Fruit fly (Drosophila melanogaster): ENCODE measurements around the gene CG14605.

Gene CG14605

DNA sequence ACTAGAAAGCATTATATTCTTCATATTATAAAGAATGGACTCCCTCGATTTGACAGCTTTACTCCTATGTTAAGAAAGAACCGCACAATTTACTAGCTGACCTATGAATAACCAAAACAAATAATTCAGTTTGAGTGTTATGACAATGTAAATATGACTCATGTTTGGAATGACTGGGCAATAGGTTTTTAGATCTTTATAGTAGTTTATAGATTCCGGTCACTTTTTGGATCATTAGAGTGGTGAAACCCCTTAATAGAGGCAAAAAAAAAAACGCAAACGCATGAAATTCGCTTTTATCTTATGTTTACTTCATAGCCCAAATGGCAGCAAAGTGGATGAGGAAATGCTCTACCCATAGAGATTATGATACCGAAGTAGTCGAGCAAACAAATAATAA, at the start of gene CG14605:
TSS of gene CG14605 (minus strand) at position 101 of the 400 bp plus-strand sequence.
- TF ChIP-seq Mad (GFP tag; optimal IDR thresholded peaks at IDR 0.05) (no peak), CG4730 (GFP tag; IDR thresholded peaks at IDR 0.05) (no peak), org-1 (GFP tag; optimal IDR thresholded peaks at IDR 0.05) (no peak), CG6689 (GFP tag; IDR thresholded peaks at IDR 0.05) (no peak), gcm (GFP tag; optimal IDR thresholded peaks at IDR 0.05) (no peak), CG18599 (GFP tag; optimal IDR thresholded peaks at IDR 0.05) (no peak), esg (GFP tag; conservative IDR thresholded peaks at IDR 0.05) (no peak), CG32532 (GFP tag; IDR thresholded peaks at IDR 0.05) (no peak), NfI (GFP tag; optimal IDR thresholded peaks at IDR 0.05) (no peak), CG17328 (GFP tag; IDR thresholded peaks at IDR 0.05) (no peak), CG12299 (tag; optimal IDR thresholded peaks at IDR 0.05) (no peak), Oli (tag; optimal IDR thresholded peaks at IDR 0.05) (no peak), CG34422 (GFP tag; IDR thresholded peaks at IDR 0.05) (no peak), Vsx1 (GFP tag; optimal IDR thresholded peaks at IDR 0.05) (no peak), Dip3 (GFP tag; optimal IDR thresholded peaks at IDR 0.05) (no peak), CG6813 (GFP tag; optimal IDR thresholded peaks at IDR 0.05) (no peak), CG7556 (GFP tag; optimal IDR thresholded peaks at IDR 0.05) (no peak), her (GFP tag; optimal IDR thresholded peaks at IDR 0.05) (no peak), HmgZ (tag; optimal IDR thresholded peaks at IDR 0.05) (no peak), CG16863 (GFP tag; optimal IDR thresholded peaks at IDR 0.05) (no peak)

DNA sequence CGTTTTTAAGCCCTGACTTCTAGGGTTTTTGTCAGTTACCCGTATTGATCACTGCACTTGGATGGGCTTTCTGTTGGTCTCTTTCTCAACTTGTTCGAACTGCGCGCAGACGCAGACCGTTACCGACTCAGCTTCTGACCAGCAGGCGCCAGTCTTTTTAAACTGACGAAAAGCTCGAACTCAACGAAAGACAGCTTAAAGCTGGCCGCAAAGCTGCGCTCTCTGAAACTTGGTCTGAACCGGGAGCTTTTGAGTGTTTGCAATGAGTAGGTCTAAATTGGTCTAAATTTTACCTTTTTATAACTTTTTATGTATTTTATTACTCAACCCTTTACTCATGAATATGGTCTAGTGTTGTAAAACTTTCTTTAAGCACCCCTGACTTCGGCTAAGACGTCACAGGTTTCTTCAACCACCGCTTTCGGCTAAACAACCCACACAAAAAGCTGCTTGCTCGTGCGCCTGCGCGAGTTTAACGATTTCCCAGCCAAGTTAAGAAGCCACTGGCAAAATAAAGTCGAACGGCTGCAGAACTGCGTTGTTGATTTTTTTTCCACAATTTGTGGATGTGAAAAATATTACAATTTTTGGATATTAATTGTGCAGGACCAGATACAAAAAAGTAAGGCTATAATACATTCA, 46.2 kb upstream of the CG14605 start, which contains the start of the genes Gld and Syt4:
TSS of gene Gld (minus strand) at position 137 of the 642 bp plus-strand sequence.
TSS of gene Syt4 (plus strand) at position 499 of the 642 bp plus-strand sequence.
- TF ChIP-seq hb (GFP tag; IDR thresholded peaks at IDR 0.05; ENCODE audit: partially characterized antibody): no peak
- TF ChIP-seq Atf6 (GFP tag; IDR thresholded peaks at IDR 0.05): no peak
- peak; percentile 96 for TF ChIP-seq onecut (GFP tag; IDR thresholded peaks at IDR 0.05)
- peak; percentile 59; the same call in 1 of the 3 replicates for TF ChIP-seq z (GFP tag; IDR thresholded peaks at IDR 0.05)
- no peak for TF ChIP-seq CG10267 (tag; optimal IDR thresholded peaks at IDR 0.05)
- no peak for TF ChIP-seq Atf3 (GFP tag; optimal IDR thresholded peaks at IDR 0.05)
- TF ChIP-seq vnd (GFP tag; IDR thresholded peaks at IDR 0.05; ENCODE audit: partially characterized antibody): no peak
- TF ChIP-seq HLH54F (GFP tag; optimal IDR thresholded peaks at IDR 0.05): no peak
- peak; percentile 19 for TF ChIP-seq pzg (GFP tag; optimal IDR thresholded peaks at IDR 0.05)
- no peak for TF ChIP-seq trh (GFP tag; optimal IDR thresholded peaks at IDR 0.05)
- no peak for TF ChIP-seq CG6813 (GFP tag; optimal IDR thresholded peaks at IDR 0.05)
- TF ChIP-seq E2f2 (GFP tag; IDR thresholded peaks at IDR 0.05): peak; percentile 55
- TF ChIP-seq Opbp (GFP tag; IDR thresholded peaks at IDR 0.05; ENCODE audit: partially characterized antibody): no peak
- TF ChIP-seq ranshi (GFP tag; IDR thresholded peaks at IDR 0.05): no peak
- peak; percentile 12 for TF ChIP-seq Jarid2 (GFP tag; optimal IDR thresholded peaks at IDR 0.05)
- TF ChIP-seq CG18619 (GFP tag; optimal IDR thresholded peaks at IDR 0.05): no peak
- no peak for TF ChIP-seq CG15269 (tag; optimal IDR thresholded peaks at IDR 0.05)
- no peak for TF ChIP-seq sr (GFP tag; IDR thresholded peaks at IDR 0.05)
- TF ChIP-seq D19A (tag; optimal IDR thresholded peaks at IDR 0.05): no peak
- TF ChIP-seq CG31365 (tag; optimal IDR thresholded peaks at IDR 0.05): no peak
- 0 out of 3 replicates have a peak, but pooled peaks have one; percentile 49 for TF ChIP-seq ci (GFP tag; IDR thresholded peaks at IDR 0.05)
- TF ChIP-seq peb (GFP tag; IDR thresholded peaks at IDR 0.05): no peak
- TF ChIP-seq sens (GFP tag): peak; percentile 20
- TF ChIP-seq seq (GFP tag; IDR thresholded peaks at IDR 0.05): 0 out of 2 replicates have a peak, but pooled peaks have one; percentile 26
- no peak for TF ChIP-seq zfh2 (GFP tag; optimal IDR thresholded peaks at IDR 0.05)
- no peak for TF ChIP-seq gt (GFP tag; IDR thresholded peaks at IDR 0.05)
- peak; percentile 27 for TF ChIP-seq scrt (GFP tag; optimal IDR thresholded peaks at IDR 0.05)
- TF ChIP-seq dimm (GFP tag; IDR thresholded peaks at IDR 0.05): no peak
- TF ChIP-seq Sry-δ (GFP tag; optimal IDR thresholded peaks at IDR 0.05): no peak
- TF ChIP-seq D19B (GFP tag; optimal IDR thresholded peaks at IDR 0.05): no peak
- no peak for TF ChIP-seq CG34422 (GFP tag; IDR thresholded peaks at IDR 0.05)
- TF ChIP-seq ewg (GFP tag; optimal IDR thresholded peaks at IDR 0.05): peak; percentile 91

All from whole organism, embryonic.